Worm (Caenorhabditis elegans) whole organism, early embryonic: ENCODE results near the gene hmp-1.

ENCODE experiments used
- B0310.2 ChIP-seq: sonication (generic microtip); optimal IDR thresholded peaks from 2 replicates; lab custom pipeline; 2016; ENCODE audit warnings: mild to moderate bottlenecking, missing genetic modification characterization, missing compliant biosample characterization
- F13C5.2 ChIP-seq: sonication (generic microtip); optimal IDR thresholded peaks from 2 replicates; lab custom pipeline; 2017; ENCODE audit warnings: mild to moderate bottlenecking, missing genetic modification characterization, inconsistent platforms, missing compliant biosample characterization
- ama-1 ChIP-seq: fragments of 150-350 bp; optimal IDR thresholded peaks from 2 replicates; lab custom pipeline; 2014
- ceh-36 ChIP-seq: sonication (generic microtip); optimal IDR thresholded peaks from 2 replicates; lab custom pipeline; 2016; ENCODE audit warnings: missing genetic modification characterization, inconsistent platforms, missing compliant biosample characterization
- ets-7 ChIP-seq: sonication (generic microtip); optimal IDR thresholded peaks from 2 replicates; lab custom pipeline; 2016; ENCODE audit warnings: missing genotype, missing genetic modification characterization, missing compliant biosample characterization
- hmbx-1 ChIP-seq: sonication (generic microtip); optimal IDR thresholded peaks from 2 replicates; lab custom pipeline; 2016; ENCODE audit warnings: mild to moderate bottlenecking, missing genetic modification characterization, missing compliant biosample characterization
- hmg-4 ChIP-seq: fragments of 200-800 bp; sonication (Bioruptor generic); optimal IDR thresholded peaks from 2 replicates; lab custom pipeline; 2018; ENCODE audit warnings: mild to moderate bottlenecking, missing genetic modification characterization, missing compliant biosample characterization
- scrt-1 ChIP-seq: fragments of 200-800 bp; sonication (Bioruptor generic); IDR thresholded peaks from 2 replicates; pipeline ENCODE4 v1.3.6; 2022; ENCODE audit warnings: missing genetic modification characterization, missing compliant biosample characterization
- sea-1 ChIP-seq: fragments of 200-800 bp; sonication (Bioruptor generic); conservative IDR thresholded peaks from 2 replicates; pipeline ENCODE4 v1.3.6; 2022; ENCODE audit warnings: missing genetic modification characterization, missing compliant biosample characterization

ce11 chrV:11815566-11815965 is 30.1 kb upstream of the hmp-1 start:
- TF ChIP-seq sea-1 (GFP tag; lab: Robert Waterston, UW) (no peak), ama-1 (lab: Kevin White, UChicago) (no peak), hmbx-1 (no peak), scrt-1 (GFP tag; lab: Robert Waterston, UW) (no peak), B0310.2 (tag; lab: Kevin White, UChicago) (no peak), ets-7 (tag; lab: Kevin White, UChicago) (no peak), ceh-36 (tag; lab: Kevin White, UChicago) (no peak), F13C5.2 (tag; lab: Kevin White, UChicago) (no peak), hmg-4 (GFP tag; lab: Kevin White, UChicago) (no peak)
